Worm (Caenorhabditis elegans): ENCODE data around the gene C09B8.8.

Gene C09B8.8

ce11 chrX:5995613-5996206 lies 19.6 kb upstream of the C09B8.8 start, which contains the start of gene inx-3 (continued):
- TF ChIP-seq unc-55 (GFP tag; optimal IDR thresholded peaks at IDR 0.05) (no peak), mec-3 (tag; optimal IDR thresholded peaks at IDR 0.05; ENCODE audit: borderline replicate concordance) (no peak), sox-2 (GFP tag; IDR thresholded peaks at IDR 0.05) (no peak), sox-4 (tag; optimal IDR thresholded peaks at IDR 0.05) (no peak), nhr-232 (tag; optimal IDR thresholded peaks at IDR 0.05) (peak; percentile 24), lin-11 (tag; optimal IDR thresholded peaks at IDR 0.05) (no peak), syd-9 (tag; optimal IDR thresholded peaks at IDR 0.05) (peak; percentile 29), ceh-9 (tag; optimal IDR thresholded peaks at IDR 0.05) (no peak)

ce11 chrX:5999103-5999554 lies 16.2 kb upstream of the C09B8.8 start, which contains the start of gene F22F4.9:
Gene F22F4.9 (minus strand): TSS chrX:5999504.
- TF ChIP-seq nhr-232 (tag; optimal IDR thresholded peaks at IDR 0.05) (no peak), pha-2 (tag; optimal IDR thresholded peaks at IDR 0.05) (no peak), K09A11.1 (tag; optimal IDR thresholded peaks at IDR 0.05; ENCODE audit: insufficient read depth) (no peak), eyg-1 (tag; optimal IDR thresholded peaks at IDR 0.05) (no peak), nfya-1 (tag; optimal IDR thresholded peaks at IDR 0.05) (no peak), ceh-14 (tag; optimal IDR thresholded peaks at IDR 0.05) (no peak), ceh-18 (tag; optimal IDR thresholded peaks at IDR 0.05) (no peak), C08G9.2 (tag; optimal IDR thresholded peaks at IDR 0.05) (no peak), Y22D7AL.16 (tag; optimal IDR thresholded peaks at IDR 0.05) (no peak), pag-3 (tag; optimal IDR thresholded peaks at IDR 0.05; ENCODE audit: borderline replicate concordance) (no peak), ceh-22 (tag; optimal IDR thresholded peaks at IDR 0.05) (no peak)

ce11 chrX:6001432-6001831 lies 13.9 kb upstream of the C09B8.8 start, which contains the start of gene F22F4.4:
Gene F22F4.4 (minus strand): TSS chrX:6001532.
- no peak for TF ChIP-seq gmeb-2 (tag; optimal IDR thresholded peaks at IDR 0.05)

- TF ChIP-seq lin-11 (tag; optimal IDR thresholded peaks at IDR 0.05) (no peak), F13H6.1 (tag; optimal IDR thresholded peaks at IDR 0.05) (no peak), pros-1 (tag; optimal IDR thresholded peaks at IDR 0.05) (no peak), syd-9 (tag; optimal IDR thresholded peaks at IDR 0.05) (no peak)
Measured at ce11 chrX:6002479-6002878, 12.8 kb upstream of the C09B8.8 start.

ce11 chrX:6003853-6004252 lies 11.4 kb upstream of the C09B8.8 start, which contains the start of gene sups-1:
Gene sups-1 (plus strand): TSS chrX:6004153.
- TF ChIP-seq hlh-13 (GFP tag; optimal IDR thresholded peaks at IDR 0.05) (no peak), ceh-14 (tag; optimal IDR thresholded peaks at IDR 0.05) (no peak), pax-1 (tag; optimal IDR thresholded peaks at IDR 0.05) (no peak), sox-4 (tag; optimal IDR thresholded peaks at IDR 0.05) (no peak)

- TF ChIP-seq ceh-19 (GFP tag; optimal IDR thresholded peaks at IDR 0.05) (no peak), T23F11.4 (GFP tag; optimal IDR thresholded peaks at IDR 0.05) (no peak)
Measured at ce11 chrX:6004315-6004714, 11.0 kb upstream of the C09B8.8 start.

- TF ChIP-seq ref-2 (tag; optimal IDR thresholded peaks at IDR 0.05) (no peak), nhr-232 (tag; optimal IDR thresholded peaks at IDR 0.05) (no peak), ceh-9 (tag; optimal IDR thresholded peaks at IDR 0.05) (no peak), ahr-1 (tag; optimal IDR thresholded peaks at IDR 0.05) (no peak), ama-1 (optimal IDR thresholded peaks at IDR 0.05) (no peak), unc-55 (GFP tag; optimal IDR thresholded peaks at IDR 0.05) (no peak), nhr-11 (tag; optimal IDR thresholded peaks at IDR 0.05) (no peak), nfya-1 (tag; optimal IDR thresholded peaks at IDR 0.05) (no peak), pat-9 (tag; optimal IDR thresholded peaks at IDR 0.05) (no peak), lim-6 (tag; optimal IDR thresholded peaks at IDR 0.05) (no peak), pros-1 (tag; optimal IDR thresholded peaks at IDR 0.05) (no peak), hlh-13 (GFP tag; optimal IDR thresholded peaks at IDR 0.05) (no peak), unc-86 (tag; optimal IDR thresholded peaks at IDR 0.05) (no peak), sox-2 (GFP tag; IDR thresholded peaks at IDR 0.05) (no peak), lin-11 (tag; optimal IDR thresholded peaks at IDR 0.05) (no peak)
Measured at ce11 chrX:6010573-6010972, 4.7 kb upstream of the C09B8.8 start, which contains the start of gene C09B8.3. Gene C09B8.3 (minus strand): TSS chrX:6010673.
